Fruit fly (Drosophila melanogaster): ENCODE measurements around the gene CG13385.

Gene CG13385

DNA sequence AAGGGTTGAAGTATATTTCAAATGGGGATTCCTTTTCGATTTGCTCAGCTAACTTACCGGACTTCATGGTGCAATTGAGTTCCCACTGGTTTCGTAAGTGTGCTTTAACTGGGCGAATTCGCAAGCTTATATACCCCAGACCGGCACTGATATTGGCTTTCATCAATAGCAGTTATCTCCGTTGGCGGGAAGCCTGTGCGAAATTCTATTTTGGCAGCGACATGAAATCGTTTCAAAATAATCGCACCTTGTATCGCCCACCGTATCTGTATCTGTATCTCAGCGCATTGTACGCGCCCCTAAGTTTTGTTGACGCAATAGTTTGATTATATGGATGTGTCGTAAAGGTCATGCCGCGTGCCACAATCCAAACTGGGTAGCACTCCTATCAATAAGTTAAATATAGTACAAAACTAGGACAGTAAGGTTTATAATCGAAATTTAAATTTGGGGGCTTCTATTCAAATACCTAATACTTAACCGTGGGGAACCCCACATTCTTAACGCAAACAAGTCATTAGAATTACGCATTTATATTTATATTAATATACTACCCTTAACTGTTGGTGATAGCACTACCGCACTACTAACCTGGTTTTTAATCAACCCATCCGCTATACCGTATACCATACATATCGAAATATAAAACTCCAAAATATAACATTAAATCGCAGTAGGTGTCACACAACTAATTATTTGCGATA lies at the start of gene CG13385, which contains the start of gene Peritrophin-15a:
TSS of gene CG13385 (plus strand) at position 654 of the 704 bp plus-strand sequence.
TSS of gene Peritrophin-15a (minus strand) at position 101 of the 704 bp plus-strand sequence.
- no peak for TF ChIP-seq CG17801 (GFP tag; optimal IDR thresholded peaks at IDR 0.05; ENCODE audit: partially characterized antibody)

DNA sequence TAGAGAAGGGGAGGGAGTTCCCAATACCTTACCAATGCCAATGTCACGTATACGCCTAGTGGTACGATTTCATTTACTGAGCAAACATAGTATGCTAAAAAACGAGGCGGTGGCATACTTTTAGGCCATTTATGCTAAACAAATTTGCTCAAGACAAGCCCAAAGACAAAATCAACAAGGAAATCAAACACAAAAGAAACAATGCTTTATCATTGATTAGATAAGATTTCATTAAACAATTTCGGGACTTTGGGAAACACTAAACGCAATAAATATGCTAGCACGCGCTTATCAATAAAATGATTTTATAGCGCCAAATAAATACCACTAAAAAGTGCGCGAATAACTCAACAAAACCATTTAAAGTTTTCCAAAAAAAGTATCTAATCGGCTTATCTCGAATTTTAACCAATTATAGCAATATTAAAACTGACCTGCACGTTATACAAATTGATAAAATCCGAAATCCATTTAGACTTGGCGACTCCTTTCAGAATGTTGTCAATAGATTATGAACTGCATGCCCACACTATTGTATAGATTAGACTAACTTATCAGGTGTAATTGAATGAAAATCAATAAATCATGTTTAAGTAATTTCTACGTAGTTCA lies 45.8 kb upstream of the CG13385 start:
- no peak for TF ChIP-seq CG17801 (GFP tag; optimal IDR thresholded peaks at IDR 0.05; ENCODE audit: partially characterized antibody)

DNA sequence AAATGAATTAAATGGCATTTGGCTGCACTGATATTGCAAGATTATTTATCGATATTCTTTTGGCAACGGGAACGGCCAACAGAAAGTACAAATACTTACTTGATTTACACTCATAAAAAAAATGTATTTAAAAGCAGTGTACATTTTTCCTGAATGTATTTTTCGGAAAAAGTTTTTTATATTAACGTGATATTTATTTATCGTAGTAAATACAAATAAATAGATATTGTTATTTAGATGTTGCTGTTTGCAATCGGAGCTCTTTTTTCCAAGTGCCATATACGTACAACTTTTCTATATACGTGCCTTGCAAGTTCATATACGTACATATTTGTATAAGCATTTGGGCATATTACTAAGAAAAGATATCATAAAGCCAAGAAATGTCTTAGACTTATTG lies 45.1 kb upstream of the CG13385 start:
- no peak for TF ChIP-seq CG17801 (GFP tag; optimal IDR thresholded peaks at IDR 0.05; ENCODE audit: partially characterized antibody)

DNA sequence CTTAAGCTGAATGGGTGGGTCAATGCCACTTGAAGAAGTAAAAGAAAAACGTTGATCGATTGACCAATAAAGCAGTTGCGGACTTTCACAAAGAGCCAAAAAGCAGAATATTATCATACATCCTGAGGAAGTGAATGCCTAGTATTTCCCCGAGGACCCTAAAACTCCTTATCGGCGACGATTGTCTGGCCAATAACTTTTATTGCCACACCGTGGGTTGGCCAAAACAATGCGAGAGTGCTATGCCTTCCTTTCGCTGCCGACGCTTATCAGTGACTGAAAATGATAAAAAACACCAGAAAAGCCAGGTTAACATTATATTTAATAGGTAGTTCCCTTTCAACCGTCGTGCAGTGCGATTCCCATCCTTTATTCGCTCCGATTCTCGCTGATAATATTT lies 44.6 kb upstream of the CG13385 start, which contains the start of gene Mur29B:
TSS of gene Mur29B (plus strand) at position 324 of the 400 bp plus-strand sequence.
- TF ChIP-seq CG17801 (GFP tag; optimal IDR thresholded peaks at IDR 0.05; ENCODE audit: partially characterized antibody), result no peak

DNA sequence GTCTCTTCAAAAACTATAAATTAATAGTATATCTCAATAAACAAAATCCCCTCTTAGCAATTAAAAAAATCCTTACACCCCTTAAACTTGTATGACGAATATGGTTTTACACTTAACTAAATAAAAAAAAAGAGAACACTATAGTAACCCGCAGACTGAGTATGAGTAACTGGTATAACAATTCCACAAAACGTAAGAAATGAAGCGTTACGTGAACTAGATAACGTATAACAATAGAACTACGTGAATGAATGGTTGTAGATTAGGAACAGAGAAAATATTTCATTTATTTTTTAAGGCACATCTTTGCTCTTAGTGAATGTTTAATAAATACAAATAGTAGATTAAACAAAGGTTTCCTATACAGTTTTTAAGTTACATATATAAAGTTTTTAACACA lies 41.0 kb upstream of the CG13385 start:
- no peak for TF ChIP-seq CG17801 (GFP tag; optimal IDR thresholded peaks at IDR 0.05; ENCODE audit: partially characterized antibody)

DNA sequence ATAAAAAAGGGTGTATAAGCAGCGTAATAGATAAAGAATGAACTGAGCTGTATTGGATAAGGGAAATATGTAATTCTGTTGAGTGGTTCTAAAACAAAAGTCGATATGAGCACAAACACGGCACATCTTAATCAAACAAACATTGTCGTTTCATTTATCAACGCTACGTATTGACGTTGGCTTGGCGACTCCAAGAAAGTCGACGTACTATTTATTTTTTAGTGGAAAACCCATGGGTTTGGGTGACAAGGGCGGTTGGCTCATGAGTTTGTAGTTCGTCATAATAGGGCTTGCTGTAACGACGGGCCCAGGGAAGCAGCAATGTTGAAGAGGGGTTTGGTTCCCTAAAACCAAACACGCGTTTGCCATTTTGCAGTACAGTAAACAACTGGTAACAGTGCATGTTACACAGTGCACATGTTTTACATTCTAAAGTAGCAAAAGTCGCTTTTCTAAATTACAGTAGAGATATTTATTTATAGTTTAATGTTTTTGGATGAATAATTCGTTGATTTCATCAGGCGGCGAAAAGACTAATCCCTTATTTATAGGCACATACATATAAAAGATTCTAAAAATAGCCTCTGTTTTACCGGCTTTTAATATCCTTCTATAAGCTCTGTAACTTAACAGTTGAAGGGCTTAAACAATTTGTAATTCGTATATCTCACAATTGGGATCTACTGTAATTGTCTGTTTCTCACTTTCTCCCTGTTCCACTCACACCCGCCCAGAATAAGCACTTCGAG lies 35.1 kb upstream of the CG13385 start:
- peak; percentile 89 for TF ChIP-seq CG17801 (GFP tag; optimal IDR thresholded peaks at IDR 0.05; ENCODE audit: partially characterized antibody)

DNA sequence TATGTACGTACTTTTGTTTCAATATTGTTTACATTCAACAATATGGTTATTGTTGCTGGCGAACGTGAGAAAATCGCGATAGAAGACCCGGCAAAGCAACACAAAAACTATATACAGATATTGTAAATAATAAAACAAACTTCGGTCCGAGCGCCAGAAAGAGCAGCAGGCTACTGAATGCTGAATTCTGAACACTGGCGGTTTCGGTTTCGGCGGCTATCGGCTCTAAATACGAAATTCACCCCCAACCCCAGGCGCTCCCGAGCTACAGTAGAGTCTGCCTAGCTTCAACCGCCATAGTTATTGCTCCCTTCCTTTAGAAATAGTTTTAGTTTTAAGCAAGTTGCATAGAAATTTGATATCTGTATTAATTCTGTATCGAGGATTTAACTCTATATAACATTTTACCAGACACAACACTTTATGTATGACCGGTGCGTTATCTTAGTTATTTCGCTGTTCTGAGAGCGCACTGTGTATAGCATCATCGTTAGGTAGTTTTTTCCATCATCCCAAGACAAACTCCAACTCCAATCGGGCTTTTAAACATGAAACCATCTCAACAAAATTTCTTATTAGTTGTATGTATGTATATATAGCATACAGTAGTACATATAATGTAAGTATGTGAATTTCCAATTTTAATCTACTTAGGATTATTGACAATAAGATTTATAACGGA lies 34.0 kb upstream of the CG13385 start, which contains the start of gene CG7627:
TSS of gene CG7627 (minus strand) at position 197 of the 682 bp plus-strand sequence.
- peak; percentile 63 for TF ChIP-seq CG17801 (GFP tag; optimal IDR thresholded peaks at IDR 0.05; ENCODE audit: partially characterized antibody)

DNA sequence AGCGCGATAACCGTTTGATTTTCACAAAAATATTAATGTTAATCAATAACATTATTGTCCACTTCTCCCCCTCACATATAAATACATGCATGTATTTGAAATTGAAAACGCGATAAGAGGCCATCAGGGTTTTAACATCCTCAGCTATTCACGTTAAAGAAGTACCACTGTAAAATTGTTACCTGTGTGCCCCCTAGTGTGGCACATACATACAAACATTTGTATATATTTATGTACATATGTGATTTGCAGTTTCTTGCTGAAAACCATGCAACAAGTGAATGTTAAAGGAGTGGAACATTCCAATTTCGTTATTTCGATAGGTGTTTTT lies 33.5 kb upstream of the CG13385 start:
- no peak for TF ChIP-seq CG17801 (GFP tag; optimal IDR thresholded peaks at IDR 0.05; ENCODE audit: partially characterized antibody)

DNA sequence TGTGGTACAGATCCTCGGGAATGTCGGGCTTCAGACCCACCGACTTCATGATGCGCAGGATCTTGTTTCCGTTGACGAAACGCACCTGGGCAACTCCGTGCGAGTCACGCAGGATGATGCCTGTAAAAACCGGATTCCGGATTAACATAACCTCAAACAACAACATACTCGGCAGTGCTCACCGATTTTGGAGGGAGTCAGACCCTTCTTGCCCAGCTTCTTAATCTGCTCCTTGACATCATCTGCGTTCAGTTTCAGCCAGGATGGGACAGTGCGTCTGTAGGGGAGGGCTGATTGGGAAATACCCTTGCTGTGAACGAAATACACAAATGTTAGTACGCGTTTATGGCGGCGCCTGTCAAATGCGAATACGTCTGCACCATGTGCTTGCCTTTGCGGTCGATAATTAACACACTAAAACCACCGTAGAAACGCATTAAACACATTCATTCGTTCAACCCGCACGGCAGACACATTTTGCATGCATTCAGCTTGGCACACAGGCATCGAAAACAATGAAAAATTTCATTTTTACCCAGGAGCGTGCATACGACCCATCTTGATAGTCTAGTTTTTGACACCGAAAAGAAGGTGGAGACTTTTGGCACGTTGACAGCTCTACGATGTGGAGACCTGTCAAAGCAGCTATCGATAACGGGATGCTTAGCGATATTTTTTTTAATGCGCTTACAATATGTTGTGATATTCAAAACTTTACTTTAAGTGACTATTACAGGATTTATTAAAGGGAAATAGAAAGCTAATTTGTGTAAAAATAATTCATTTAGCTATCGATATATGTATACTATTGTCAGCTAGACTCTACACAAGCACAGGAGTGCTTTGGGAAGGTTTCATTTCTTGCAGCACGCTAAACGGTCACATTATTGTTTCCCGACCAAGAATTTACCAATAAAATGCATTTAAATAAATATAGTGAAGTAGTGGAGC lies 32.2 kb upstream of the CG13385 start, which contains the start of the genes RpS13 and CSN8:
TSS of gene RpS13 (minus strand) at position 657 of the 951 bp plus-strand sequence.
TSS of gene CSN8 (plus strand) at position 850 of the 951 bp plus-strand sequence.
- TF ChIP-seq CG17801 (GFP tag; optimal IDR thresholded peaks at IDR 0.05; ENCODE audit: partially characterized antibody), result peak; percentile 53

DNA sequence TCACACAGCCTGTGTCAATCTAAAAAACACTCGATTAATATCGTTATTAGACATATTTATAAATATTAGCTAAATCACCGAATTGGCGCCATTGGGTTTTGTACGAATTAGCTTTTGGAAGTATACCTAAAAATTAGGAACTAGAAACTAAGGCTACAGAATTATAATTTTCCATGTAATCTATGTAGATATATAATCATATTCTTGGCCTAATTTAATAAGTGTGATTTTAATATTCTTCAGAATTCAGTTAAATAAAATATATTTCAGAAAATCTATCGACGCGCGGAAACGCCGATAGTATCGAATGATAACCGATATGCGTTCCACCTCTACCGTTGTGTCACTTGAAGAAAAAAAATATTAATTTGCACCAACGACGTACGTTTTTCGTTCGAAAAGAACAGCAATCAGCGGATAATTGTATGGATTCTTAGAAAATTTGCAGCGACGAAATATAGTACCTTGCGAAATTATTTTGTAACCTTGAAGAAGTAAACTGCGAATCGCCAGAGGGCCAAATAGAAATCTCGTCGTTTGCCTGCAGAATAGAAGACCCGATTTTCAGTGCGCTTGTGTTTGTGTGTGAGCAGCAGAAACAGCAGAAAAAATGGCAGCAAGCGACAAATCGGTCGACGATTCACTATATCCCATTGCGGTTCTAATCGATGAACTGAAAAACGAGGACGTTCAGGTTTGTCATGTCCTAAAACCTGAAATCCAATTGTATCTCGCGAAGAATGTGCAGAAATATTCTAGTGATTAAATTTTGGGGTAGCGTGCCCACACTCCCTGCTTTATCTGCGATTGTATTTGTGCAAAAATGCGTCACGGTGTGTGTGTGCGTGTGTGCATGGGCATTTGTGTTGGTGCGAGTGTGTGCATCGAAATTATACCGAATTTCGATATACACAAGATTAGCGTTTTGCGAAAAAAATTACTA lies 30.5 kb upstream of the CG13385 start, which contains the start of gene Pp2A-29B:
TSS of gene Pp2A-29B (plus strand) at position 338 of the 943 bp plus-strand sequence.
- TF ChIP-seq CG17801 (GFP tag; optimal IDR thresholded peaks at IDR 0.05; ENCODE audit: partially characterized antibody), result peak; percentile 32

DNA sequence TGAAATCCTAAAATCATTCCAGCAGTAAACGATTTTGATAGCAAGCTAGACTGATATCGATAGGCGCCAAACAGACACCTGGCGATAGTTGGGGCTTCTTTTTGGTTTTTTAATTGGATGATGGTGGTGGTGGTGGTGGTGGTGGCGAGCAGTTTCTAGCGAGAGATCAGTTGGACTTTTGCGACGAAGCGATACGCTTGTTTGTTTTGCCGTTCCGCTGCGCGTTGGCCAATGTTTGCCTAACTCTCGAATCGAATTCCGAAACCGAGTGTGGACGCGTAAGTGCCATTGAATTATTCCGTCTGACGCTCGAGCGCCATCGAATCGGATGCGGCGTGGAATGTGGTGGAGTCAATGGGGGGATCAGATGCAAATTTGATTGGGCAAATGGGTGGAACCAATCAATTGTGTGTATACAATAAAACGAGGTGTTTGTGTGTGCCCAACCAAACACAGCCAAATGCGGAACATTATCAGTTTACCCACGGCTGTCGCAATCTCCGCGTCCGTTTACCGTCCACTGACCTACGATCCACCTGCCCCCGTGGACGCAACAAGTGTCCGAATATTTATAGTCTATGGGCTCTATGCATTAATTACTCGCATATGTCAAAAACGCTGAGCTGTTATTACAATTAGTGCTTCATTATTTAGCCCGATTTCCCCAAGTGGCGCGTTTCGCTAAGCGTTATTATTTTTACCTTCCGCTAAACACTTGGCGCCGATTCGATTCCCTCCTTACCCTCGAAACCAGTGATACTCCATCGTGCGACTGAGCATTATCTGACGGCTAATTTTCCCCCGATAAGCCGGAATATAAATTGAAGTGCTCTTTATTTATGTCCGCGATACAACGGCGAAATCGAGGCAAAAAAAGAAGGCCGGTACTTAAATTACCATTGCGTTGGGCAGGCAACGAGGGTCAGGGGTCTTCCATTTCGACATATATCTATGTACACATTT lies 25.8 kb upstream of the CG13385 start, which contains the start of gene CG17292:
TSS of gene CG17292 (plus strand) at position 91 of the 963 bp plus-strand sequence.
- peak; percentile 80 for TF ChIP-seq CG17801 (GFP tag; optimal IDR thresholded peaks at IDR 0.05; ENCODE audit: partially characterized antibody)
